Worm (Caenorhabditis elegans) whole organism, midembryonic: ENCODE measurements around the gene srx-92.

Source experiments
- flt-1 ChIP-seq: fragments of 200-800 bp; sonication (Bioruptor generic); IDR thresholded peaks from 2 replicates; pipeline ENCODE4 v1.3.6; 2022; ENCODE audit warnings: missing genetic modification characterization, missing compliant biosample characterization
- med-1 ChIP-seq: sonication (generic microtip); optimal IDR thresholded peaks from 2 replicates; lab custom pipeline; 2017; ENCODE audit warnings: missing genetic modification characterization, mild to moderate bottlenecking, missing compliant biosample characterization, antibody characterized with exemption, missing genetic modification reagents; ENCODE audit not compliant: insufficient read depth

ce11 chrV:7352186-7353053 lies 27.2 kb upstream of the srx-92 start, which contains the start of the genes srh-231 and srh-275:
- TF ChIP-seq med-1 (GFP tag; lab: Kevin White, UChicago) (no peak), flt-1 (GFP tag; lab: Robert Waterston, UW) (no peak)
